Worm (Caenorhabditis elegans): Measurements from ENCODE around the gene frl-1.

The frl-1 gene

ce11 chrIII:2101310-2101709 lies 22.6 kb upstream of the frl-1 start:
- no peak for TF ChIP-seq hlh-1 (tag; optimal IDR thresholded peaks at IDR 0.05)
- TF ChIP-seq nhr-2 (tag; optimal IDR thresholded peaks at IDR 0.05), result no peak
- no peak for TF ChIP-seq tbx-8 (GFP tag; optimal IDR thresholded peaks at IDR 0.05)
- TF ChIP-seq lin-13 (tag; optimal IDR thresholded peaks at IDR 0.05), result no peak
- no peak for TF ChIP-seq unc-39 (tag; optimal IDR thresholded peaks at IDR 0.05)
- no peak for TF ChIP-seq cnd-1 (tag; optimal IDR thresholded peaks at IDR 0.05)
- TF ChIP-seq nhr-237 (tag; optimal IDR thresholded peaks at IDR 0.05), result no peak

ce11 chrIII:2101895-2102345 lies 22.0 kb upstream of the frl-1 start, which contains the start of gene ppk-2:
Gene ppk-2 (plus strand): TSS chrIII:2102295.
- TF ChIP-seq ceh-39 (tag; optimal IDR thresholded peaks at IDR 0.05), result no peak
- no peak for TF ChIP-seq nhr-28 (tag; optimal IDR thresholded peaks at IDR 0.05)

- TF ChIP-seq lsy-2 (tag; optimal IDR thresholded peaks at IDR 0.05), result no peak
- no peak for TF ChIP-seq bed-3 (GFP tag; optimal IDR thresholded peaks at IDR 0.05)
- TF ChIP-seq nhr-2 (tag; optimal IDR thresholded peaks at IDR 0.05), result no peak
- no peak for TF ChIP-seq nhr-76 (tag; optimal IDR thresholded peaks at IDR 0.05)
- no peak for TF ChIP-seq unc-62 (GFP tag; optimal IDR thresholded peaks at IDR 0.05)
- TF ChIP-seq ceh-83 (GFP tag; optimal IDR thresholded peaks at IDR 0.05), result no peak
- TF ChIP-seq lin-13 (tag; optimal IDR thresholded peaks at IDR 0.05), result no peak
- no peak for TF ChIP-seq elt-3 (tag; optimal IDR thresholded peaks at IDR 0.05)
- TF ChIP-seq nhr-28 (tag; optimal IDR thresholded peaks at IDR 0.05), result no peak
- TF ChIP-seq blmp-1 (tag; optimal IDR thresholded peaks at IDR 0.05), result no peak
- TF ChIP-seq elt-1 (tag; optimal IDR thresholded peaks at IDR 0.05; ENCODE audit: borderline replicate concordance, insufficient read depth), result no peak
- TF ChIP-seq sem-2 (GFP tag; optimal IDR thresholded peaks at IDR 0.05), result no peak
- no peak for TF ChIP-seq cnd-1 (tag; optimal IDR thresholded peaks at IDR 0.05)
- no peak for TF ChIP-seq unc-120 (tag; optimal IDR thresholded peaks at IDR 0.05; ENCODE audit: poor library complexity, severe bottlenecking)
- no peak for TF ChIP-seq snpc-4 (tag; optimal IDR thresholded peaks at IDR 0.05)
- TF ChIP-seq mls-2 (tag; optimal IDR thresholded peaks at IDR 0.05), result no peak
- TF ChIP-seq ceh-43 (GFP tag; optimal IDR thresholded peaks at IDR 0.05), result no peak
- TF ChIP-seq nhr-12 (tag; optimal IDR thresholded peaks at IDR 0.05), result no peak
- TF ChIP-seq M03D4.4 (tag; optimal IDR thresholded peaks at IDR 0.05), result no peak
- TF ChIP-seq lin-32 (GFP tag; optimal IDR thresholded peaks at IDR 0.05), result no peak
Measured at ce11 chrIII:2105935-2106334, 18.0 kb upstream of the frl-1 start.

- TF ChIP-seq sem-2 (GFP tag; optimal IDR thresholded peaks at IDR 0.05) (no peak), cnd-1 (tag; optimal IDR thresholded peaks at IDR 0.05) (no peak), mab-5 (tag; optimal IDR thresholded peaks at IDR 0.05) (no peak), flh-1 (GFP tag; optimal IDR thresholded peaks at IDR 0.05) (no peak), elt-3 (tag; optimal IDR thresholded peaks at IDR 0.05) (no peak), unc-62 (GFP tag; optimal IDR thresholded peaks at IDR 0.05) (no peak), ces-1 (GFP tag; optimal IDR thresholded peaks at IDR 0.05) (no peak), ham-2 (GFP tag; optimal IDR thresholded peaks at IDR 0.05) (no peak), elt-1 (tag; optimal IDR thresholded peaks at IDR 0.05; ENCODE audit: borderline replicate concordance, insufficient read depth) (no peak), nhr-12 (tag; optimal IDR thresholded peaks at IDR 0.05) (no peak), bed-3 (GFP tag; optimal IDR thresholded peaks at IDR 0.05) (no peak), nhr-237 (tag; optimal IDR thresholded peaks at IDR 0.05) (no peak), lin-32 (GFP tag; optimal IDR thresholded peaks at IDR 0.05) (no peak), nhr-2 (tag; optimal IDR thresholded peaks at IDR 0.05) (no peak), unc-120 (tag; optimal IDR thresholded peaks at IDR 0.05; ENCODE audit: poor library complexity, severe bottlenecking) (no peak), lin-13 (tag; optimal IDR thresholded peaks at IDR 0.05) (no peak), sptf-1 (tag; optimal IDR thresholded peaks at IDR 0.05) (no peak)
Measured at ce11 chrIII:2110249-2110648, 13.7 kb upstream of the frl-1 start, which contains the start of gene Y48G9A.7. Gene Y48G9A.7 (plus strand): TSS chrIII:2110549.

- TF ChIP-seq lin-13 (tag; optimal IDR thresholded peaks at IDR 0.05) (no peak), sem-2 (GFP tag; optimal IDR thresholded peaks at IDR 0.05) (no peak), elt-1 (tag; optimal IDR thresholded peaks at IDR 0.05; ENCODE audit: borderline replicate concordance, insufficient read depth) (no peak), bed-3 (GFP tag; optimal IDR thresholded peaks at IDR 0.05) (no peak), zip-8 (tag; optimal IDR thresholded peaks at IDR 0.05) (no peak), mab-5 (tag; optimal IDR thresholded peaks at IDR 0.05) (no peak), snpc-4 (tag; optimal IDR thresholded peaks at IDR 0.05) (no peak), ham-2 (GFP tag; optimal IDR thresholded peaks at IDR 0.05) (no peak), sptf-1 (tag; optimal IDR thresholded peaks at IDR 0.05) (no peak)
Measured at ce11 chrIII:2111376-2111775, 12.6 kb upstream of the frl-1 start.

Measured in whole organism, mixed stage, embryonic.